Fruit fly (Drosophila melanogaster): ENCODE data around the gene CG43220.

CG43220 gene

DNA sequence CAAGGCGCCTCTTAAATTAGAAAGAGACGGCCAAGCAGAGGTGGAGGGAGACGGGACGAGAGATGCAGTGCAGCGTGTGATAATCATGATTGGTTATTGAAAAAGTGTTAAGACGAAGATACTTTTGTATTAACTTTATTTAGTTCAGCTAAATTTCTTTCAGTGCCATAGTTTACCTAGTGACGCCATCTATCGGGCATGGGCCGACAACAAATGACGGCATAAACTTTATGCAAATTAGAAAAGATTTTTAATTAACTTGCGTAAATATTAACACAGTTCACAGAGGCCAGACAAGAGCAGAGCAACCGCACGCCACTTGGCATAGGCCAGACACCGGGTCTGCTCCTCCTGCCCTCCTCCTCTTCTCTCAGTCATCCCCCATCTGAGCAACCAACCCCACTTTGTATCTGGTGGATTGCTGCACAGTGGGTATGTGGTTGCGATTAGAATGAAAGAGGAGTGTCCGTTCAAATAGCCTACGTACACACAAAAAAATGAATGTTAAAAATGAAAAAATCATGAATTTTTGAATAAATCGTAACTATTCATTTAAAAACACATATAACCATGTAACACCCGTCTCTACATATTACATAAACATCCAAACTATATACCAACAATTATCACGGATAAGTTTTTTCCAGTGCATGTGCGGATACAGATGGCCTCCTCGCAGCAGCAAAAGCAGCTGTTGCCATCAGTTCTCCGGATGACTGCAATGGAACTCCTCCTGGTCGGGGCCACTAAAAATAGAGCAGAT, 20.3 kb upstream of the CG43220 start (continued):
- TF ChIP-seq D (optimal IDR thresholded peaks at IDR 0.05) (no peak), D (GFP tag; optimal IDR thresholded peaks at IDR 0.05) (peak; percentile 89), CG8924 (tag; optimal IDR thresholded peaks at IDR 0.05) (no peak), CG11247 (GFP tag; IDR thresholded peaks at IDR 0.05) (peak; percentile 47; the same call in 1 of the 2 replicates), gfzf (GFP tag; optimal IDR thresholded peaks at IDR 0.05) (no peak), CG12769 (tag; optimal IDR thresholded peaks at IDR 0.05) (peak; percentile 86), Scr (GFP tag; IDR thresholded peaks at IDR 0.05; ENCODE audit: partially characterized antibody) (no peak), caup (GFP tag; optimal IDR thresholded peaks at IDR 0.05; ENCODE audit: severe bottlenecking) (peak; percentile 85), danr (GFP tag; IDR thresholded peaks at IDR 0.05) (peak; percentile 62), chm (GFP tag; IDR thresholded peaks at IDR 0.05) (no peak), CG43689 (GFP tag; IDR thresholded peaks at IDR 0.05) (no peak), gt (GFP tag; IDR thresholded peaks at IDR 0.05) (0 out of 2 replicates have a peak, but pooled peaks have one; percentile 17), CG10543 (GFP tag; optimal IDR thresholded peaks at IDR 0.05) (no peak), CG6175 (GFP tag; IDR thresholded peaks at IDR 0.05) (0 out of 3 replicates have a peak, but pooled peaks have one; percentile 35), CG31388 (GFP tag; optimal IDR thresholded peaks at IDR 0.05) (peak; percentile 55), toy (GFP tag; IDR thresholded peaks at IDR 0.05) (no peak), Fer2 (tag; optimal IDR thresholded peaks at IDR 0.05) (peak; percentile 43), bsh (GFP tag; optimal IDR thresholded peaks at IDR 0.05) (peak; percentile 60 to 92), Bgb (GFP tag; IDR thresholded peaks at IDR 0.05; ENCODE audit: partially characterized antibody) (no peak), nerfin-2 (GFP tag; IDR thresholded peaks at IDR 0.05; ENCODE audit: partially characterized antibody) (no peak), CG3407 (GFP tag; optimal IDR thresholded peaks at IDR 0.05) (peak; percentile 58), MESR4 (GFP tag; optimal IDR thresholded peaks at IDR 0.05) (no peak), CG10431 (GFP tag; optimal IDR thresholded peaks at IDR 0.05) (peak; percentile 46), shn (GFP tag; optimal IDR thresholded peaks at IDR 0.05) (peak; percentile 77), CG15479 (GFP tag; optimal IDR thresholded peaks at IDR 0.05) (no peak), CG4617 (GFP tag; optimal IDR thresholded peaks at IDR 0.05; ENCODE audit: borderline replicate concordance) (peak; percentile 38), sob (GFP tag; IDR thresholded peaks at IDR 0.05) (peak; percentile 81), dati (GFP tag; IDR thresholded peaks at IDR 0.05) (peak; percentile 38; the same call in 1 of the 2 replicates), yki (optimal IDR thresholded peaks at IDR 0.05) (no peak), Dfd (GFP tag; optimal IDR thresholded peaks at IDR 0.05) (no peak), zf30C (GFP tag; optimal IDR thresholded peaks at IDR 0.05) (peak; percentile 55), CG9876 (GFP tag; optimal IDR thresholded peaks at IDR 0.05) (peak; percentile 74), CG2889 (GFP tag; IDR thresholded peaks at IDR 0.05) (peak; percentile 61; the same call in 2 of the 3 replicates), CG11560 (tag; IDR thresholded peaks at IDR 0.05) (peak; percentile 48; the same call in 1 of the 3 replicates), HLH54F (GFP tag; optimal IDR thresholded peaks at IDR 0.05) (peak; percentile 72), Ravus (GFP tag; IDR thresholded peaks at IDR 0.05) (no peak), CG12942 (GFP tag; optimal IDR thresholded peaks at IDR 0.05) (peak; percentile 72), CG5953 (GFP tag; IDR thresholded peaks at IDR 0.05) (peak; percentile 73; the same call in 1 of the 2 replicates), CHES-1-like (GFP tag; optimal IDR thresholded peaks at IDR 0.05) (peak; percentile 62), Hmx (GFP tag; optimal IDR thresholded peaks at IDR 0.05) (no peak), CG18476 (GFP tag; optimal IDR thresholded peaks at IDR 0.05) (peak; percentile 58), Abd-B (GFP tag; optimal IDR thresholded peaks at IDR 0.05) (peak; percentile 63), CG1647 (GFP tag; optimal IDR thresholded peaks at IDR 0.05) (peak; percentile 73), Taf1 (GFP tag; IDR thresholded peaks at IDR 0.05) (peak; percentile 61; the same call in 1 of the 2 replicates), Hmr (GFP tag; optimal IDR thresholded peaks at IDR 0.05) (peak; percentile 79), Gug (GFP tag; IDR thresholded peaks at IDR 0.05) (peak; percentile 48; the same call in 1 of the 4 replicates), ash1 (GFP tag; optimal IDR thresholded peaks at IDR 0.05) (no peak), Side (GFP tag; optimal IDR thresholded peaks at IDR 0.05) (peak; percentile 81), kah (GFP tag; optimal IDR thresholded peaks at IDR 0.05) (peak; percentile 77)
